Worm (Caenorhabditis elegans) whole organism, L3 larva: ENCODE results near the gene C56G2.22.

Experiments
- R02D3.7 ChIP-seq: fragments of 150-350 bp; optimal IDR thresholded peaks from 2 replicates; lab custom pipeline; 2014; ENCODE audit warnings: missing biosample characterization, missing genetic modification characterization
- ZK546.5 ChIP-seq: sonication (generic microtip); optimal IDR thresholded peaks from 2 replicates; lab custom pipeline; 2017; ENCODE audit warnings: missing biosample characterization, missing genetic modification characterization
- aly-2 ChIP-seq: fragments of 150-350 bp; optimal IDR thresholded peaks from 2 replicates; lab custom pipeline; 2014; ENCODE audit warnings: missing biosample characterization, missing genetic modification characterization
- ama-1 ChIP-seq: fragments of 150-350 bp; optimal IDR thresholded peaks from 2 replicates; lab custom pipeline; 2018
- ceh-16 ChIP-seq: sonication (generic microtip); optimal IDR thresholded peaks from 2 replicates; lab custom pipeline; 2017; ENCODE audit warnings: missing biosample characterization, missing genetic modification characterization
- ceh-28 ChIP-seq: fragments of 150-350 bp; optimal IDR thresholded peaks from 2 replicates; lab custom pipeline; 2014; ENCODE audit warnings: missing biosample characterization, missing genetic modification reagents, missing genetic modification characterization
- ceh-82 ChIP-seq: fragments of 150-350 bp; optimal IDR thresholded peaks from 2 replicates; lab custom pipeline; 2014; ENCODE audit warnings: missing biosample characterization, missing genetic modification characterization
- ceh-9 ChIP-seq: sonication (generic microtip); optimal IDR thresholded peaks from 2 replicates; lab custom pipeline; 2018; ENCODE audit warnings: missing biosample characterization, missing genetic modification characterization
- daf-12 ChIP-seq: fragments of 150-350 bp; optimal IDR thresholded peaks from 2 replicates; lab custom pipeline; 2014; ENCODE audit warnings: missing biosample characterization, missing genetic modification reagents, missing genetic modification characterization
- egl-27 ChIP-seq: sonication (generic microtip); optimal IDR thresholded peaks from 4 replicates; lab custom pipeline; 2017; ENCODE audit warnings: missing biosample characterization, missing genetic modification reagents, missing genetic modification characterization
- egl-5 ChIP-seq: fragments of 150-350 bp; optimal IDR thresholded peaks from 2 replicates; lab custom pipeline; 2017; ENCODE audit warnings: missing biosample characterization, missing genetic modification reagents, missing genetic modification characterization, inconsistent platforms
- elt-1 ChIP-seq: fragments of 150-350 bp; optimal IDR thresholded peaks from 2 replicates; lab custom pipeline; 2014; ENCODE audit warnings: missing biosample characterization, missing genetic modification characterization
- elt-3 ChIP-seq, 3 experiments: fragments of 150-350 bp in 1 of 3; sonication (generic microtip) in 2 of 3; optimal IDR thresholded peaks; 2 replicates in 2 of 3; 4 replicates in 1 of 3; lab custom pipeline; 2014 to 2017; ENCODE audit warnings: missing biosample characterization in 3 of 3, missing genetic modification characterization in 3 of 3
- eor-1 ChIP-seq, 2 experiments: fragments of 150-350 bp; optimal IDR thresholded peaks; 2 replicates each; lab custom pipeline; 2014 to 2018; ENCODE audit warnings: missing biosample characterization in 2 of 2, missing genetic modification characterization in 2 of 2
- fkh-10 ChIP-seq: sonication (generic microtip); optimal IDR thresholded peaks from 2 replicates; lab custom pipeline; 2017; ENCODE audit warnings: missing biosample characterization, missing genetic modification reagents, missing genetic modification characterization
- fkh-2 ChIP-seq: fragments of 150-350 bp; optimal IDR thresholded peaks from 2 replicates; lab custom pipeline; 2014; ENCODE audit warnings: missing biosample characterization, missing genetic modification reagents, missing genetic modification characterization
- fos-1 ChIP-seq: fragments of 150-350 bp; optimal IDR thresholded peaks from 2 replicates; lab custom pipeline; 2014; ENCODE audit warnings: missing biosample characterization, missing genetic modification characterization
- hmg-11 ChIP-seq: sonication (generic microtip); optimal IDR thresholded peaks from 2 replicates; lab custom pipeline; 2016; ENCODE audit warnings: missing genetic modification characterization, missing compliant biosample characterization
- jun-1 ChIP-seq: fragments of 150-350 bp; optimal IDR thresholded peaks from 2 replicates; lab custom pipeline; 2014; ENCODE audit warnings: missing biosample characterization, missing genetic modification reagents, missing genetic modification characterization
- lin-15B ChIP-seq: fragments of 150-350 bp; optimal IDR thresholded peaks from 2 replicates; lab custom pipeline; 2014; ENCODE audit warnings: missing biosample characterization, missing genetic modification characterization
- lin-39 ChIP-seq: fragments of 150-350 bp; optimal IDR thresholded peaks from 2 replicates; lab custom pipeline; 2018; ENCODE audit warnings: missing biosample characterization, missing genetic modification reagents, missing genetic modification characterization
- lsy-12 ChIP-seq: sonication (generic microtip); optimal IDR thresholded peaks from 2 replicates; lab custom pipeline; 2016; ENCODE audit warnings: mild to moderate bottlenecking, missing genetic modification characterization, missing compliant biosample characterization
- mml-1 ChIP-seq: fragments of 150-350 bp; sonication (generic microtip); optimal IDR thresholded peaks from 3 replicates; lab custom pipeline; 2014; ENCODE audit warnings: missing biosample characterization, missing genetic modification characterization
- nfya-1 ChIP-seq: sonication (generic microtip); optimal IDR thresholded peaks from 2 replicates; lab custom pipeline; 2017; ENCODE audit warnings: missing genetic modification characterization, mild to moderate bottlenecking, missing compliant biosample characterization, antibody characterized with exemption, moderate library complexity; ENCODE audit not compliant: insufficient read depth
- nhr-11 ChIP-seq: fragments of 150-350 bp; optimal IDR thresholded peaks from 2 replicates; lab custom pipeline; 2014; ENCODE audit warnings: missing biosample characterization, missing genetic modification characterization
- nhr-23 ChIP-seq: fragments of 150-350 bp; optimal IDR thresholded peaks from 2 replicates; lab custom pipeline; 2014; ENCODE audit warnings: missing biosample characterization, missing genetic modification reagents, missing genetic modification characterization
- nhr-237 ChIP-seq: fragments of 150-350 bp; optimal IDR thresholded peaks from 2 replicates; lab custom pipeline; 2014; ENCODE audit warnings: missing biosample characterization, missing genetic modification characterization
- nhr-25 ChIP-seq: sonication (generic microtip); optimal IDR thresholded peaks from 2 replicates; lab custom pipeline; 2017; ENCODE audit warnings: missing biosample characterization, missing genetic modification characterization
- nhr-28 ChIP-seq: fragments of 150-350 bp; optimal IDR thresholded peaks from 2 replicates; lab custom pipeline; 2014; ENCODE audit warnings: missing biosample characterization, missing genetic modification characterization
- nhr-43 ChIP-seq: sonication (generic microtip); optimal IDR thresholded peaks from 2 replicates; lab custom pipeline; 2016; ENCODE audit warnings: mild to moderate bottlenecking, missing genetic modification characterization, missing compliant biosample characterization; ENCODE audit not compliant: poor library complexity, severe bottlenecking
- nhr-67 ChIP-seq: fragments of 150-350 bp; optimal IDR thresholded peaks from 2 replicates; lab custom pipeline; 2014; ENCODE audit warnings: missing biosample characterization, missing genetic modification characterization
- nhr-76 ChIP-seq: fragments of 150-350 bp; sonication (generic microtip); optimal IDR thresholded peaks from 5 replicates; lab custom pipeline; 2014; ENCODE audit warnings: missing biosample characterization, missing genetic modification characterization
- nhr-77 ChIP-seq: fragments of 150-350 bp; optimal IDR thresholded peaks from 2 replicates; lab custom pipeline; 2014; ENCODE audit warnings: missing biosample characterization, missing genetic modification characterization
- pha-4 ChIP-seq: fragments of 150-350 bp; optimal IDR thresholded peaks from 2 replicates; lab custom pipeline; 2014; ENCODE audit warnings: missing biosample characterization, missing genetic modification reagents, missing genetic modification characterization
- pqm-1 ChIP-seq: fragments of 150-350 bp; optimal IDR thresholded peaks from 2 replicates; lab custom pipeline; 2017; ENCODE audit warnings: missing biosample characterization, missing genetic modification characterization, inconsistent platforms
- sea-2 ChIP-seq: fragments of 150-350 bp; sonication (generic microtip); optimal IDR thresholded peaks from 4 replicates; lab custom pipeline; 2014; ENCODE audit warnings: missing biosample characterization, missing genetic modification reagents, missing genetic modification characterization
- snpc-4 ChIP-seq: fragments of 150-350 bp; optimal IDR thresholded peaks from 2 replicates; lab custom pipeline; 2014; ENCODE audit warnings: missing biosample characterization, missing genetic modification characterization
- tbx-2 ChIP-seq: sonication (generic microtip); optimal IDR thresholded peaks from 2 replicates; lab custom pipeline; 2016; ENCODE audit warnings: mild to moderate bottlenecking, missing genetic modification characterization, missing compliant biosample characterization
- unc-39 ChIP-seq: sonication (generic microtip); optimal IDR thresholded peaks from 4 replicates; lab custom pipeline; 2017; ENCODE audit warnings: missing biosample characterization, missing genetic modification characterization
- unc-62 ChIP-seq: fragments of 150-350 bp; sonication (generic microtip); optimal IDR thresholded peaks from 4 replicates; lab custom pipeline; 2014; ENCODE audit warnings: missing biosample characterization, missing genetic modification reagents, missing genetic modification characterization
- ztf-11 ChIP-seq: fragments of 150-350 bp; optimal IDR thresholded peaks from 2 replicates; lab custom pipeline; 2014; ENCODE audit warnings: missing biosample characterization, missing genetic modification characterization
- ztf-4 ChIP-seq: fragments of 150-350 bp; optimal IDR thresholded peaks from 2 replicates; lab custom pipeline; 2014; ENCODE audit warnings: missing biosample characterization, missing genetic modification characterization

Gene C56G2.22

DNA sequence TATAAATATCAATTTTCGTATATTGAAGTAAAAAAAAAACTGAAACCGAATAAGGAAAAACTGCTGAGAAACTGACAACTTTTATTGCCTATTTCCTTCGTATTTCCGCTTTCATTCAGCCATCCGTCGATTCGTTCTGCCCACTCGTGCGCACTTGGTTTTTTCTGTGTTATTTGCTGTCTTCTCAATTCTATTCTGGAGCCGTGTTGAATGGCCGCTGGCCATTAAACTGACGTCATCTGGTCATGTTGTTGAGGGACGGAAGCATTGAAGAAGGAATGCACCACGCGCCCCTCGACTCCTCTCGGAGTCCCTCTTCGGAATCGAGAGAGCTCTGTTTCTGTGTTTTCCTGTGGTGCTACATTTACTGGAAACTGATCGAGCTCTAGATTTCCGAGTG is 2.3 kb downstream of the C56G2.22 start:
- no peak for TF ChIP-seq ZK546.5 (tag; lab: Kevin White, UChicago)
- no peak for TF ChIP-seq ceh-16 (tag; lab: Kevin White, UChicago)
- peak; percentile 75 for TF ChIP-seq nfya-1 (tag; lab: Kevin White, UChicago)
- no peak for TF ChIP-seq R02D3.7 (tag; lab: Kevin White, UChicago)
- no peak for TF ChIP-seq fkh-2
- no peak for TF ChIP-seq egl-27 (tag; lab: Kevin White, UChicago)
- TF ChIP-seq eor-1 (tag; optimal IDR thresholded peaks at IDR 0.05; lab: Kevin White, UChicago), result no peak
- no peak for TF ChIP-seq lin-15B (tag; lab: Kevin White, UChicago)
- TF ChIP-seq unc-62 (GFP tag; lab: Kevin White, UChicago), result no peak
- TF ChIP-seq nhr-67 (tag; lab: Kevin White, UChicago), result no peak
- TF ChIP-seq hmg-11, result peak; percentile 18
- TF ChIP-seq ceh-9 (tag; lab: Kevin White, UChicago), result no peak
- no peak for TF ChIP-seq nhr-77 (tag; lab: Kevin White, UChicago)
- TF ChIP-seq nhr-237, result no peak
- no peak for TF ChIP-seq pha-4 (tag; lab: Kevin White, UChicago)
- TF ChIP-seq unc-39 (tag; lab: Kevin White, UChicago), result no peak
- peak; percentile 32 for TF ChIP-seq egl-5 (tag; lab: Kevin White, UChicago)
- no peak for TF ChIP-seq ceh-82 (tag; lab: Kevin White, UChicago)
- TF ChIP-seq sea-2 (GFP tag; lab: Kevin White, UChicago), result no peak
- TF ChIP-seq aly-2, result no peak
- TF ChIP-seq ztf-11 (tag; lab: Kevin White, UChicago), result no peak
- TF ChIP-seq nhr-28, result no peak
- no peak for TF ChIP-seq elt-3 (tag; optimal IDR thresholded peaks at IDR 0.05; lab: Kevin White, UChicago)
- no peak for TF ChIP-seq mml-1 (tag; lab: Kevin White, UChicago)
- peak; percentile 67 for TF ChIP-seq lin-39
- TF ChIP-seq daf-12 (tag; lab: Kevin White, UChicago), result no peak
- peak; percentile 49 for TF ChIP-seq tbx-2 (tag; lab: Kevin White, UChicago)
- TF ChIP-seq lsy-12 (tag; lab: Kevin White, UChicago), result no peak
- TF ChIP-seq pqm-1 (tag; lab: Kevin White, UChicago), result no peak
- no peak for TF ChIP-seq nhr-76 (tag; lab: Kevin White, UChicago)
- TF ChIP-seq ceh-28 (tag; lab: Kevin White, UChicago), result no peak
- TF ChIP-seq nhr-11 (tag; lab: Kevin White, UChicago), result no peak
- no peak for TF ChIP-seq snpc-4 (tag; lab: Kevin White, UChicago)
- TF ChIP-seq jun-1 (tag; lab: Kevin White, UChicago), result no peak
- no peak for TF ChIP-seq elt-1 (tag; lab: Kevin White, UChicago)
- peak; percentile 2 for TF ChIP-seq ama-1 (lab: Kevin White, UChicago)
- no peak for TF ChIP-seq ztf-4
- TF ChIP-seq nhr-43 (tag; lab: Kevin White, UChicago), result no peak
- TF ChIP-seq nhr-23 (tag; lab: Kevin White, UChicago), result no peak
- TF ChIP-seq nhr-25 (tag; lab: Kevin White, UChicago), result no peak
- TF ChIP-seq fos-1 (tag; lab: Kevin White, UChicago), result no peak

DNA sequence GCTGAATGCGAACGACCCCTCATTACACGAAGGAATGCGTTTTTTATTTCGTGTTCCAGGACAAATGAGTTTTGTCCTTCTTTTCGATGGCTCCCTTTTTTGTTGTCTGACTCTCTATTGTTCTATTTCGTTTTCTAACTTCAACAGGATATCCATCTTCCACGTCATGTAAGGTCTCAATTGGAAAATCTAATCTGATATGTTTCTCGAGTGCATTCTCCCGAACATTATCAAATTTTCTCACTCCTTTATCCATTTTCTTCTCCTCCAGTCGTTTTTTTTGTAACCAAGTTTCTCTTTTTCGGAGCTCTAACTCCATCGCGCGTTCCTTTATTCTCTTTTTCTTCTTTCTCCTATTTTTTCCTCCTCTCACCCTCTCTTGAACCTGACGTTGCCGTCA is 4.2 kb downstream of the C56G2.22 start:
- TF ChIP-seq eor-1 (tag; optimal IDR thresholded peaks at IDR 0.05; lab: Kevin White, UChicago), result no peak
- TF ChIP-seq fkh-10 (GFP tag; lab: Kevin White, UChicago), result peak; percentile 92

ce11 chrIII:6351438-6351837 is 5.2 kb downstream of the C56G2.22 start:
- TF ChIP-seq nfya-1 (tag; lab: Kevin White, UChicago) (peak; percentile 31), nhr-28 (no peak), fkh-2 (no peak), lin-15B (tag; lab: Kevin White, UChicago) (no peak), ama-1 (lab: Kevin White, UChicago) (peak; percentile 14), ceh-16 (tag; lab: Kevin White, UChicago) (no peak)
